Fruit fly (Drosophila melanogaster) whole organism, embryonic: ENCODE data around the gene CG43447.
A peak's percentile ranks its signal among the peaks of the same experiment; 100 is the strongest.

ENCODE experiments used
- B-H2 ChIP-seq: fragments of 200-800 bp; sonication (Bioruptor generic); optimal IDR thresholded peaks from 2 replicates; lab custom pipeline; 2018; ENCODE audit warnings: missing biosample characterization, mild to moderate bottlenecking, missing genetic modification characterization
- CG10147 ChIP-seq: fragments of 200-800 bp; sonication (Bioruptor generic); optimal IDR thresholded peaks from 2 replicates; lab custom pipeline; 2019; ENCODE audit warnings: missing biosample characterization, mild to moderate bottlenecking, missing genetic modification characterization, moderate library complexity
- CG1024 ChIP-seq: fragments of 200-800 bp; sonication (Bioruptor generic); IDR thresholded peaks from 2 replicates; pipeline ENCODE4 v1.3.6; 2022; ENCODE audit warnings: missing biosample characterization, missing genetic modification characterization
- CG11398 ChIP-seq: fragments of 200-800 bp; sonication (Bioruptor generic); optimal IDR thresholded peaks from 2 replicates; lab custom pipeline; 2016; ENCODE audit warnings: missing biosample characterization, missing genetic modification characterization
- CG11504 ChIP-seq: fragments of 200-800 bp; sonication (Bioruptor generic); optimal IDR thresholded peaks from 3 replicates; lab custom pipeline; 2019; ENCODE audit warnings: missing biosample characterization, mild to moderate bottlenecking, missing genetic modification characterization, moderate library complexity
- CG11560 ChIP-seq: fragments of 200-800 bp; sonication (Bioruptor generic); IDR thresholded peaks from 3 replicates; pipeline ENCODE4 v1.3.6; 2022; ENCODE audit warnings: missing biosample characterization, missing genetic modification characterization
- CG11696 ChIP-seq: fragments of 200-800 bp; sonication (Bioruptor generic); IDR thresholded peaks from 2 replicates; pipeline ENCODE4 v1.3.6; 2022; ENCODE audit warnings: missing biosample characterization, missing genetic modification characterization
- CG14965 ChIP-seq: fragments of 200-800 bp; sonication (Bioruptor generic); optimal IDR thresholded peaks from 2 replicates; lab custom pipeline; 2016; ENCODE audit warnings: missing biosample characterization, missing genetic modification characterization, borderline replicate concordance
- CG17612 ChIP-seq: fragments of 200-800 bp; sonication (Bioruptor generic); IDR thresholded peaks from 2 replicates; pipeline ENCODE4 v1.3.6; 2022; ENCODE audit warnings: missing biosample characterization, missing genetic modification characterization
- CG17829 ChIP-seq: fragments of 200-800 bp; optimal IDR thresholded peaks from 2 replicates; lab custom pipeline; 2019; ENCODE audit warnings: missing biosample characterization, mild to moderate bottlenecking, missing genetic modification characterization, moderate library complexity
- CG18476 ChIP-seq: fragments of 200-800 bp; sonication (Bioruptor generic); optimal IDR thresholded peaks from 2 replicates; lab custom pipeline; 2016; ENCODE audit warnings: missing biosample characterization, mild to moderate bottlenecking, missing genetic modification characterization
- CG18619 ChIP-seq: fragments of 200-800 bp; sonication (Bioruptor generic); optimal IDR thresholded peaks from 3 replicates; lab custom pipeline; 2017; ENCODE audit warnings: missing biosample characterization, mild to moderate bottlenecking, missing genetic modification characterization
- CG18764 ChIP-seq: fragments of 200-800 bp; sonication (Bioruptor generic); optimal IDR thresholded peaks from 3 replicates; lab custom pipeline; 2016; ENCODE audit warnings: missing biosample characterization, missing genetic modification characterization
- CG2889 ChIP-seq: fragments of 200-800 bp; sonication (Bioruptor generic); IDR thresholded peaks from 3 replicates; pipeline ENCODE4 v1.3.6; 2022; ENCODE audit warnings: missing biosample characterization, missing genetic modification characterization
- CG31388 ChIP-seq: fragments of 200-800 bp; sonication (Bioruptor generic); optimal IDR thresholded peaks from 2 replicates; lab custom pipeline; 2016; ENCODE audit warnings: missing biosample characterization, missing genetic modification characterization
- CG32532 ChIP-seq: fragments of 200-800 bp; sonication (Bioruptor generic); IDR thresholded peaks from 2 replicates; pipeline ENCODE4 v1.3.6; 2022; ENCODE audit warnings: missing biosample characterization, missing genetic modification characterization
- CG4328 ChIP-seq: fragments of 200-800 bp; sonication (Bioruptor generic); optimal IDR thresholded peaks from 3 replicates; lab custom pipeline; 2017; ENCODE audit warnings: missing biosample characterization, missing genetic modification reagents, missing genetic modification characterization
- CG4360 ChIP-seq: fragments of 200-800 bp; sonication (Bioruptor generic); IDR thresholded peaks from 2 replicates; pipeline ENCODE4 v1.3.6; 2022; ENCODE audit warnings: missing biosample characterization, missing genetic modification characterization
- CG4404 ChIP-seq: fragments of 200-800 bp; sonication (Bioruptor generic); IDR thresholded peaks from 2 replicates; pipeline ENCODE4 v1.3.6; 2022; ENCODE audit warnings: missing biosample characterization, missing genetic modification characterization
- CG4707 ChIP-seq: fragments of 200-800 bp; sonication (Bioruptor generic); optimal IDR thresholded peaks from 2 replicates; lab custom pipeline; 2018; ENCODE audit warnings: missing biosample characterization, mild to moderate bottlenecking, missing genetic modification characterization, moderate library complexity
- CG5180 ChIP-seq: fragments of 200-800 bp; sonication (Bioruptor generic); optimal IDR thresholded peaks from 3 replicates; lab custom pipeline; 2017; ENCODE audit warnings: missing biosample characterization, missing genetic modification characterization, mild to moderate bottlenecking, moderate library complexity, missing genetic modification reagents
- CG6791 ChIP-seq: fragments of 200-800 bp; sonication (Bioruptor generic); IDR thresholded peaks from 3 replicates; pipeline ENCODE4 v1.3.6; 2022; ENCODE audit warnings: missing biosample characterization, missing genetic modification characterization; ENCODE audit not compliant: partially characterized antibody
- CG7556 ChIP-seq: fragments of 200-800 bp; sonication (Bioruptor generic); optimal IDR thresholded peaks from 2 replicates; lab custom pipeline; 2017; ENCODE audit warnings: missing biosample characterization, mild to moderate bottlenecking, missing genetic modification characterization
- CrebB ChIP-seq: fragments of 200-800 bp; sonication (Bioruptor generic); optimal IDR thresholded peaks from 3 replicates; lab custom pipeline; 2018; ENCODE audit warnings: missing biosample characterization, mild to moderate bottlenecking, missing genetic modification characterization
- Dek ChIP-seq: fragments of 200-800 bp; sonication (Bioruptor generic); optimal IDR thresholded peaks from 3 replicates; lab custom pipeline; 2019; ENCODE audit warnings: missing biosample characterization, mild to moderate bottlenecking, missing genetic modification characterization, moderate library complexity
- Dfd ChIP-seq, 2 experiments: fragments of >200 bp; optimal IDR thresholded peaks; 2 replicates each; lab custom pipeline; 2017; ENCODE audit warnings: missing biosample characterization in 2 of 2, missing genetic modification characterization in 2 of 2
- Doc2 ChIP-seq: fragments of 200-800 bp; sonication (Bioruptor generic); IDR thresholded peaks from 2 replicates; pipeline ENCODE4 v1.3.6; 2022; ENCODE audit warnings: missing biosample characterization, missing genetic modification characterization
- ERR ChIP-seq: fragments of 200-800 bp; sonication (Bioruptor generic); optimal IDR thresholded peaks from 2 replicates; lab custom pipeline; 2016; ENCODE audit warnings: missing biosample characterization, missing genetic modification characterization
- NC2α ChIP-seq: fragments of 200-800 bp; sonication (Bioruptor generic); optimal IDR thresholded peaks from 2 replicates; lab custom pipeline; 2016; ENCODE audit warnings: missing biosample characterization, missing genetic modification characterization
- Neu2 ChIP-seq: fragments of 200-800 bp; sonication (Bioruptor generic); optimal IDR thresholded peaks from 3 replicates; lab custom pipeline; 2016; ENCODE audit warnings: missing biosample characterization, missing genetic modification characterization, borderline replicate concordance
- Nf-YB ChIP-seq: fragments of 200-800 bp; sonication (Bioruptor generic); optimal IDR thresholded peaks from 3 replicates; lab custom pipeline; 2019; ENCODE audit warnings: missing biosample characterization, mild to moderate bottlenecking, missing genetic modification characterization, moderate library complexity
- Ravus ChIP-seq: fragments of 200-800 bp; sonication (Bioruptor generic); IDR thresholded peaks from 2 replicates; pipeline ENCODE4 v1.3.6; 2022; ENCODE audit warnings: missing biosample characterization, missing genetic modification characterization
- Scr ChIP-seq: fragments of 200-800 bp; sonication (Bioruptor generic); IDR thresholded peaks from 2 replicates; pipeline ENCODE4 v1.3.6; 2022; ENCODE audit warnings: missing biosample characterization, missing genetic modification characterization; ENCODE audit not compliant: partially characterized antibody
- Spps ChIP-seq: fragments of 200-800 bp; sonication (Bioruptor generic); optimal IDR thresholded peaks from 2 replicates; lab custom pipeline; 2018; ENCODE audit warnings: missing biosample characterization, mild to moderate bottlenecking, missing genetic modification characterization
- Xrp1 ChIP-seq: fragments of 200-800 bp; sonication (Bioruptor generic); IDR thresholded peaks from 2 replicates; pipeline ENCODE4 v1.3.6; 2022; ENCODE audit warnings: missing biosample characterization, missing genetic modification characterization
- btn ChIP-seq: fragments of 200-800 bp; sonication (Bioruptor generic); optimal IDR thresholded peaks from 2 replicates; lab custom pipeline; 2016; ENCODE audit warnings: missing biosample characterization, missing genetic modification characterization
- crp ChIP-seq, 2 experiments: fragments of 200-800 bp; sonication (Bioruptor generic); optimal IDR thresholded peaks; 2 replicates in 1 of 2; 3 replicates in 1 of 2; lab custom pipeline; 2017; ENCODE audit warnings: missing biosample characterization in 2 of 2, missing genetic modification characterization in 2 of 2, mild to moderate bottlenecking in 1 of 2, moderate library complexity in 1 of 2
- eve ChIP-seq, 2 experiments: fragments of >200 bp; optimal IDR thresholded peaks; 2 replicates each; lab custom pipeline; 2017; ENCODE audit warnings: missing biosample characterization in 2 of 2, missing genetic modification characterization in 2 of 2
- fd102C ChIP-seq: fragments of 200-800 bp; sonication (Bioruptor generic); optimal IDR thresholded peaks from 2 replicates; lab custom pipeline; 2018; ENCODE audit warnings: missing biosample characterization, mild to moderate bottlenecking, missing genetic modification characterization, moderate library complexity
- insv ChIP-seq, 2 experiments: fragments of 200-800 bp; sonication (Bioruptor generic); optimal IDR thresholded peaks; 3 replicates each; lab custom pipeline; 2016 to 2018; ENCODE audit warnings: missing biosample characterization in 2 of 2, missing genetic modification characterization in 2 of 2
- nom ChIP-seq: fragments of 200-800 bp; sonication (Bioruptor generic); optimal IDR thresholded peaks from 2 replicates; lab custom pipeline; 2017; ENCODE audit warnings: missing biosample characterization, missing genetic modification characterization, mild to moderate bottlenecking, moderate library complexity, missing genetic modification reagents
- peb ChIP-seq: fragments of 200-800 bp; sonication (Bioruptor generic); IDR thresholded peaks from 2 replicates; pipeline ENCODE4 v1.3.6; 2022; ENCODE audit warnings: missing biosample characterization, missing genetic modification characterization
- phol ChIP-seq: fragments of 200-800 bp; sonication (Bioruptor generic); optimal IDR thresholded peaks from 3 replicates; lab custom pipeline; 2018; ENCODE audit warnings: missing biosample characterization, mild to moderate bottlenecking, missing genetic modification characterization, moderate library complexity
- schlank ChIP-seq: fragments of 200-800 bp; sonication (Bioruptor generic); optimal IDR thresholded peaks from 2 replicates; lab custom pipeline; 2018; ENCODE audit warnings: missing biosample characterization, mild to moderate bottlenecking, missing genetic modification characterization
- slp2 ChIP-seq: fragments of 200-800 bp; sonication (Bioruptor generic); optimal IDR thresholded peaks from 2 replicates; lab custom pipeline; 2016; ENCODE audit warnings: missing biosample characterization, missing genetic modification characterization
- sna ChIP-seq: fragments of 200-800 bp; sonication (Bioruptor generic); IDR thresholded peaks from 2 replicates; pipeline ENCODE4 v1.3.6; 2022; ENCODE audit warnings: missing biosample characterization, missing genetic modification characterization; ENCODE audit not compliant: partially characterized antibody
- tgo ChIP-seq: fragments of 200-800 bp; sonication (Bioruptor generic); IDR thresholded peaks from 3 replicates; pipeline ENCODE4 v1.3.6; 2022; ENCODE audit warnings: missing biosample characterization, missing genetic modification characterization
- tll ChIP-seq, 2 experiments: fragments of 200-800 bp in 1 of 2; fragments of >200 bp in 1 of 2; sonication (Bioruptor generic) in 1 of 2; optimal IDR thresholded peaks; 2 replicates each; lab custom pipeline; 2017 to 2019; ENCODE audit warnings: missing biosample characterization in 2 of 2, missing genetic modification characterization in 2 of 2, mild to moderate bottlenecking in 1 of 2, moderate library complexity in 1 of 2
- toy ChIP-seq: fragments of 200-800 bp; sonication (Bioruptor generic); IDR thresholded peaks from 2 replicates; pipeline ENCODE4 v1.3.6; 2022; ENCODE audit warnings: missing biosample characterization, missing genetic modification characterization
- zfh2 ChIP-seq: fragments of 200-800 bp; sonication (Bioruptor generic); optimal IDR thresholded peaks from 2 replicates; lab custom pipeline; 2016; ENCODE audit warnings: missing biosample characterization, missing genetic modification characterization

CG43447 gene

dm6 chr3R:27407049-27407448, 33.1 kb upstream of the CG43447 start (continued):
- TF ChIP-seq zfh2 (GFP tag; lab: Kevin White, UChicago) (peak; percentile 81), CG17612 (GFP tag; lab: Robert Waterston, UW) (peak; percentile 57; the same call in 1 of the 2 replicates), NC2α (GFP tag; lab: Kevin White, UChicago) (no peak), nom (GFP tag; lab: Kevin White, UChicago) (no peak), CG11560 (tag; lab: Robert Waterston, UW) (peak; percentile 60; the same call in 2 of the 3 replicates), CG17829 (tag; lab: Kevin White, UChicago) (peak; percentile 54), CG31388 (no peak), CG11696 (peak; percentile 52; the same call in 1 of the 2 replicates), CG32532 (peak; percentile 94), Neu2 (no peak), CG2889 (GFP tag; lab: Robert Waterston, UW) (peak; percentile 70; the same call in 1 of the 3 replicates), fd102C (GFP tag; lab: Kevin White, UChicago) (no peak), Doc2 (peak; percentile 25; the same call in 1 of the 2 replicates), CG10147 (GFP tag; lab: Kevin White, UChicago) (peak; percentile 69), CG6791 (GFP tag; lab: Robert Waterston, UW) (no peak), slp2 (GFP tag; lab: Kevin White, UChicago) (peak; percentile 43), Dfd (GFP tag; optimal IDR thresholded peaks at IDR 0.05; lab: Kevin White, UChicago) (no peak), CG18764 (GFP tag; lab: Kevin White, UChicago) (peak; percentile 36), Spps (tag; lab: Kevin White, UChicago) (no peak), CG7556 (GFP tag; lab: Kevin White, UChicago) (peak; percentile 30), CG4707 (GFP tag; lab: Kevin White, UChicago) (no peak), CG4328 (peak; percentile 62), tgo (GFP tag; lab: Robert Waterston, UW) (peak; percentile 81), ERR (peak; percentile 46), tll (GFP tag; optimal IDR thresholded peaks at IDR 0.05; lab: Kevin White, UChicago) (no peak), B-H2 (GFP tag; lab: Kevin White, UChicago) (peak; percentile 72), CG18619 (GFP tag; lab: Kevin White, UChicago) (peak; percentile 61), btn (GFP tag; lab: Kevin White, UChicago) (no peak), CG4360 (GFP tag; lab: Robert Waterston, UW) (no peak), Scr (GFP tag; lab: Robert Waterston, UW) (no peak), CG14965 (no peak), Xrp1 (GFP tag; lab: Robert Waterston, UW) (peak; percentile 66), Dek (tag; lab: Kevin White, UChicago) (peak; percentile 78), Nf-YB (GFP tag; lab: Kevin White, UChicago) (peak; percentile 27), CrebB (tag; lab: Kevin White, UChicago) (peak; percentile 50), schlank (tag; lab: Kevin White, UChicago) (peak; percentile 58), CG4404 (peak; percentile 76), eve (GFP tag; optimal IDR thresholded peaks at IDR 0.05; lab: Kevin White, UChicago) (peak in 1 of 2 experiments; percentile 46), CG11504 (tag; lab: Kevin White, UChicago) (peak; percentile 75), toy (GFP tag; lab: Robert Waterston, UW) (peak; percentile 76), CG18476 (GFP tag; lab: Kevin White, UChicago) (peak; percentile 13), crp (GFP tag; optimal IDR thresholded peaks at IDR 0.05; lab: Kevin White, UChicago) (no peak), peb (GFP tag; lab: Robert Waterston, UW) (no peak), CG11398 (peak; percentile 26), Ravus (GFP tag; lab: Robert Waterston, UW) (peak; percentile 72), CG5180 (GFP tag; lab: Kevin White, UChicago) (peak; percentile 49), sna (GFP tag; lab: Robert Waterston, UW) (no peak), phol (tag; lab: Kevin White, UChicago) (peak; percentile 66), insv (GFP tag; optimal IDR thresholded peaks at IDR 0.05; lab: Kevin White, UChicago) (no peak), CG1024 (GFP tag; lab: Robert Waterston, UW) (0 out of 2 replicates have a peak, but pooled peaks have one; percentile 35)
